Worm (Caenorhabditis elegans) whole organism, L2 larva: ENCODE results near the gene far-1.

Experiments used
- ZK546.5 ChIP-seq: sonication (generic microtip); optimal IDR thresholded peaks from 2 replicates; lab custom pipeline; 2017; ENCODE audit warnings: missing biosample characterization, missing genetic modification characterization
- alr-1 ChIP-seq: fragments of 150-350 bp; optimal IDR thresholded peaks from 2 replicates; lab custom pipeline; 2014; ENCODE audit warnings: missing biosample characterization, missing genetic modification characterization
- egl-27 ChIP-seq: sonication (generic microtip); optimal IDR thresholded peaks from 3 replicates; lab custom pipeline; 2017; ENCODE audit warnings: missing biosample characterization, missing genetic modification reagents, missing genetic modification characterization
- lsy-2 ChIP-seq, 2 experiments: fragments of 150-350 bp in 1 of 2; sonication (generic microtip) in 1 of 2; optimal IDR thresholded peaks; 2 replicates each; lab custom pipeline; 2014 to 2017; ENCODE audit warnings: missing biosample characterization in 2 of 2, missing genetic modification characterization in 2 of 2
- nhr-25 ChIP-seq: fragments of 150-350 bp; sonication (generic microtip); optimal IDR thresholded peaks from 3 replicates; lab custom pipeline; 2014; ENCODE audit warnings: missing biosample characterization, missing genetic modification characterization
- snpc-4 ChIP-seq: fragments of 150-350 bp; optimal IDR thresholded peaks from 2 replicates; lab custom pipeline; 2014; ENCODE audit warnings: missing biosample characterization, missing genetic modification characterization

ce11 chrIII:9104060-9104459 lies 23.1 kb upstream of the far-1 start:
- TF ChIP-seq egl-27 = no peak
- TF ChIP-seq snpc-4 (tag; lab: Kevin White, UChicago) = no peak
- TF ChIP-seq nhr-25 (tag; lab: Kevin White, UChicago) = no peak
- no peak for TF ChIP-seq alr-1
- no peak for TF ChIP-seq lsy-2 (tag; optimal IDR thresholded peaks at IDR 0.05; lab: Kevin White, UChicago)
- TF ChIP-seq ZK546.5 (tag; lab: Kevin White, UChicago) = no peak
